Worm (Caenorhabditis elegans) whole organism, late embryonic: ENCODE data around the gene pals-31.

Experiments
- C38D4.7 ChIP-seq: fragments of 200-800 bp; sonication (Bioruptor generic); optimal IDR thresholded peaks from 2 replicates; lab custom pipeline; 2018; ENCODE audit warnings: mild to moderate bottlenecking, missing genetic modification characterization, moderate library complexity, missing compliant biosample characterization
- F13H6.1 ChIP-seq: sonication (generic microtip); optimal IDR thresholded peaks from 2 replicates; lab custom pipeline; 2016; ENCODE audit warnings: missing genetic modification characterization, missing compliant biosample characterization
- K09A11.1 ChIP-seq: sonication (generic microtip); optimal IDR thresholded peaks from 2 replicates; lab custom pipeline; 2017; ENCODE audit warnings: antibody characterized with exemption, mild to moderate bottlenecking, missing genetic modification characterization, missing compliant biosample characterization; ENCODE audit not compliant: insufficient read depth
- Y22D7AL.16 ChIP-seq: sonication (generic microtip); optimal IDR thresholded peaks from 2 replicates; lab custom pipeline; 2016; ENCODE audit warnings: missing genetic modification characterization, missing compliant biosample characterization
- ceh-14 ChIP-seq: sonication (generic microtip); optimal IDR thresholded peaks from 2 replicates; lab custom pipeline; 2016; ENCODE audit warnings: missing genotype, missing genetic modification characterization, missing compliant biosample characterization
- ceh-18 ChIP-seq: sonication (generic microtip); optimal IDR thresholded peaks from 2 replicates; lab custom pipeline; 2016; ENCODE audit warnings: missing genetic modification characterization, missing compliant biosample characterization
- ceh-19 ChIP-seq: fragments of 200-800 bp; sonication (Bioruptor generic); optimal IDR thresholded peaks from 2 replicates; lab custom pipeline; 2018; ENCODE audit warnings: mild to moderate bottlenecking, missing genetic modification characterization, missing compliant biosample characterization
- ceh-2 ChIP-seq: sonication (generic microtip); optimal IDR thresholded peaks from 2 replicates; lab custom pipeline; 2016; ENCODE audit warnings: missing genotype, missing genetic modification characterization, missing compliant biosample characterization
- ceh-24 ChIP-seq: sonication (generic microtip); optimal IDR thresholded peaks from 2 replicates; lab custom pipeline; 2016; ENCODE audit warnings: mild to moderate bottlenecking, missing genetic modification characterization, missing compliant biosample characterization
- ceh-30 ChIP-seq: fragments of 150-350 bp; optimal IDR thresholded peaks from 2 replicates; lab custom pipeline; 2014; ENCODE audit warnings: missing biosample characterization, missing genetic modification characterization
- ceh-48 ChIP-seq: sonication (generic microtip); optimal IDR thresholded peaks from 2 replicates; lab custom pipeline; 2016; ENCODE audit warnings: missing genetic modification characterization, inconsistent platforms, missing compliant biosample characterization
- ceh-6 ChIP-seq: fragments of 200-800 bp; sonication (Bioruptor generic); optimal IDR thresholded peaks from 2 replicates; lab custom pipeline; 2018; ENCODE audit warnings: mild to moderate bottlenecking, missing genetic modification characterization, missing compliant biosample characterization
- che-1 ChIP-seq: sonication (generic microtip); optimal IDR thresholded peaks from 2 replicates; lab custom pipeline; 2016; ENCODE audit warnings: mild to moderate bottlenecking, missing genetic modification characterization, missing compliant biosample characterization
- dve-1 ChIP-seq: sonication (generic microtip); optimal IDR thresholded peaks from 2 replicates; lab custom pipeline; 2017; ENCODE audit warnings: antibody characterized with exemption, mild to moderate bottlenecking, missing genetic modification characterization, missing compliant biosample characterization
- elt-2 ChIP-seq: sonication (generic microtip); optimal IDR thresholded peaks from 2 replicates; lab custom pipeline; 2016; ENCODE audit warnings: missing genetic modification reagents, missing genetic modification characterization, missing compliant biosample characterization
- elt-4 ChIP-seq: sonication (generic microtip); optimal IDR thresholded peaks from 2 replicates; lab custom pipeline; 2016; ENCODE audit warnings: missing genetic modification characterization, missing compliant biosample characterization
- ets-4 ChIP-seq: sonication (generic microtip); optimal IDR thresholded peaks from 2 replicates; lab custom pipeline; 2016; ENCODE audit warnings: missing genetic modification characterization, missing compliant biosample characterization
- eyg-1 ChIP-seq: sonication (generic microtip); optimal IDR thresholded peaks from 2 replicates; lab custom pipeline; 2016; ENCODE audit warnings: missing genotype, missing genetic modification characterization, missing compliant biosample characterization
- gmeb-2 ChIP-seq: sonication (generic microtip); optimal IDR thresholded peaks from 2 replicates; lab custom pipeline; 2016; ENCODE audit warnings: missing genetic modification characterization, inconsistent platforms, missing compliant biosample characterization
- hlh-30 ChIP-seq: sonication (generic microtip); optimal IDR thresholded peaks from 2 replicates; lab custom pipeline; 2017; ENCODE audit warnings: antibody characterized with exemption, missing genetic modification characterization, missing compliant biosample characterization; ENCODE audit not compliant: insufficient read depth
- hlh-8 ChIP-seq: sonication (generic microtip); optimal IDR thresholded peaks from 2 replicates; lab custom pipeline; 2016; ENCODE audit warnings: missing genotype, missing genetic modification characterization, missing compliant biosample characterization
- madf-2 ChIP-seq: sonication (generic microtip); optimal IDR thresholded peaks from 2 replicates; lab custom pipeline; 2017; ENCODE audit warnings: missing genetic modification characterization, missing compliant biosample characterization
- mec-3 ChIP-seq: sonication (generic microtip); optimal IDR thresholded peaks from 2 replicates; lab custom pipeline; 2016; ENCODE audit warnings: borderline replicate concordance, missing genetic modification characterization, missing compliant biosample characterization
- nhr-232 ChIP-seq: sonication (generic microtip); optimal IDR thresholded peaks from 2 replicates; lab custom pipeline; 2016; ENCODE audit warnings: missing genetic modification characterization, missing compliant biosample characterization
- npax-4 ChIP-seq: sonication (generic microtip); optimal IDR thresholded peaks from 2 replicates; lab custom pipeline; 2016; ENCODE audit warnings: missing genetic modification characterization, missing compliant biosample characterization
- odd-2 ChIP-seq: sonication (generic microtip); optimal IDR thresholded peaks from 2 replicates; lab custom pipeline; 2017; ENCODE audit warnings: antibody characterized with exemption, mild to moderate bottlenecking, missing genetic modification characterization, missing compliant biosample characterization
- pag-3 ChIP-seq: sonication (generic microtip); optimal IDR thresholded peaks from 2 replicates; lab custom pipeline; 2016; ENCODE audit warnings: missing compliant biosample characterization, missing genetic modification characterization, borderline replicate concordance
- pat-9 ChIP-seq: fragments of 200-800 bp; sonication (Bioruptor generic); optimal IDR thresholded peaks from 2 replicates; lab custom pipeline; 2018; ENCODE audit warnings: mild to moderate bottlenecking, missing genetic modification characterization, moderate library complexity, missing compliant biosample characterization
- pqm-1 ChIP-seq: sonication (generic microtip); optimal IDR thresholded peaks from 2 replicates; lab custom pipeline; 2016; ENCODE audit warnings: missing genetic modification characterization, missing compliant biosample characterization
- ref-2 ChIP-seq: sonication (generic microtip); optimal IDR thresholded peaks from 2 replicates; lab custom pipeline; 2016; ENCODE audit warnings: missing genetic modification characterization, missing compliant biosample characterization
- rnt-1 ChIP-seq: sonication (generic microtip); optimal IDR thresholded peaks from 2 replicates; lab custom pipeline; 2016; ENCODE audit warnings: missing genetic modification characterization, missing compliant biosample characterization
- sox-2 ChIP-seq: fragments of 200-800 bp; sonication (Bioruptor generic); IDR thresholded peaks from 2 replicates; pipeline ENCODE4 v1.3.6; 2022; ENCODE audit warnings: missing genetic modification reagents, missing genetic modification characterization, missing compliant biosample characterization
- ttx-3 ChIP-seq: sonication (generic microtip); optimal IDR thresholded peaks from 2 replicates; lab custom pipeline; 2016; ENCODE audit warnings: missing genetic modification reagents, missing genetic modification characterization, missing compliant biosample characterization
- unc-3 ChIP-seq, 2 experiments: fragments of 200-800 bp in 1 of 2; sonication (Bioruptor generic) in 1 of 2; sonication (generic microtip) in 1 of 2; conservative IDR thresholded peaks in 1 of 2; optimal IDR thresholded peaks in 1 of 2; 2 replicates each; pipeline versions ENCODE4 v1.3.6 to Lab custom; 2016 to 2022; ENCODE audit warnings: missing compliant biosample characterization in 2 of 2, missing genetic modification characterization in 2 of 2, missing genetic modification reagents in 1 of 2
- unc-42 ChIP-seq: sonication (generic microtip); optimal IDR thresholded peaks from 2 replicates; lab custom pipeline; 2016; ENCODE audit warnings: missing genotype, missing genetic modification characterization, missing compliant biosample characterization
- zip-5 ChIP-seq: sonication (generic microtip); optimal IDR thresholded peaks from 2 replicates; lab custom pipeline; 2016; ENCODE audit warnings: missing genetic modification characterization, missing compliant biosample characterization
- ztf-16 ChIP-seq: sonication (generic microtip); optimal IDR thresholded peaks from 2 replicates; lab custom pipeline; 2017; ENCODE audit warnings: missing genetic modification characterization, missing compliant biosample characterization

Gene pals-31

DNA sequence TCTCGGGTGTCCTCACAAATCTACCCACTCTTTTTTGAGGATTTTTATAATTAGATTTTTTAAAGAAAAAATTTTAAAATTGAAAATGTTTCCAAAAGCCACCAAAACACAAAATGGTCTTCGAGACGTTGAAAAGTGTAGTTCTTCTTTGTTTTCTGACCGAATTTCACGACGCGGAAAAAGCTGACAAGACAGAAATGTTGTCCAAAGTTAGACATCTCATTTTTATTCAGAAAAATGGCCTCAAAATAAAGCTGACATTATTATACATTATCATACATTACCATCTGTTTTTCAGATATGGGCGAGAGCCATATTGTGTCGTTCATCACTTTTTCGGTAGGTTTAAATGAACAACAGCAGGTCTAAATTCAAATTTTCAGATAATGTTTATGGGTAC, 43.3 kb downstream of the pals-31 start, which contains the start of gene srx-22:
srx-22 (plus strand) TSS at position 301 of the 400 bp plus-strand sequence.
- no peak for TF ChIP-seq unc-3 (GFP tag; conservative IDR thresholded peaks at IDR 0.05; lab: Robert Waterston, UW)
- TF ChIP-seq unc-3 (tag; optimal IDR thresholded peaks at IDR 0.05; lab: Kevin White, UChicago), result no peak
- no peak for TF ChIP-seq ref-2
- no peak for TF ChIP-seq eyg-1 (tag; lab: Kevin White, UChicago)
- no peak for TF ChIP-seq odd-2 (tag; lab: Kevin White, UChicago)
- no peak for TF ChIP-seq sox-2 (GFP tag; lab: Robert Waterston, UW)
- no peak for TF ChIP-seq C38D4.7 (GFP tag; lab: Kevin White, UChicago)
- TF ChIP-seq rnt-1 (tag; lab: Kevin White, UChicago), result no peak
- TF ChIP-seq che-1 (tag; lab: Kevin White, UChicago), result no peak
- TF ChIP-seq zip-5 (tag; lab: Kevin White, UChicago), result no peak
- no peak for TF ChIP-seq ceh-6 (GFP tag; lab: Kevin White, UChicago)
- no peak for TF ChIP-seq pag-3 (tag; lab: Kevin White, UChicago)
- TF ChIP-seq unc-42 (tag; lab: Kevin White, UChicago), result no peak
- no peak for TF ChIP-seq ceh-2 (tag; lab: Kevin White, UChicago)
- no peak for TF ChIP-seq ztf-16 (tag; lab: Kevin White, UChicago)
- no peak for TF ChIP-seq mec-3 (tag; lab: Kevin White, UChicago)
- TF ChIP-seq hlh-30 (tag; lab: Kevin White, UChicago), result no peak
- TF ChIP-seq, all 69 proteins: peak for 0

- TF ChIP-seq ceh-48 (tag; lab: Kevin White, UChicago) (no peak), elt-2 (tag; lab: Kevin White, UChicago) (no peak), ceh-19 (GFP tag; lab: Kevin White, UChicago) (no peak), gmeb-2 (tag; lab: Kevin White, UChicago) (no peak), Y22D7AL.16 (tag; lab: Kevin White, UChicago) (no peak), elt-4 (tag; lab: Kevin White, UChicago) (no peak), unc-42 (tag; lab: Kevin White, UChicago) (no peak), zip-5 (tag; lab: Kevin White, UChicago) (no peak), ceh-24 (tag; lab: Kevin White, UChicago) (no peak), ceh-2 (tag; lab: Kevin White, UChicago) (no peak), ceh-30 (no peak), pqm-1 (tag; lab: Kevin White, UChicago) (no peak)
Observed at ce11 chrV:682031-682430, 45.6 kb downstream of the pals-31 start, which contains the start of gene srx-23. srx-23 (plus strand) TSS chrV:682331.

- TF ChIP-seq ceh-14 (no peak), ceh-18 (tag; lab: Kevin White, UChicago) (no peak), sox-2 (GFP tag; lab: Robert Waterston, UW) (no peak), pat-9 (tag; lab: Kevin White, UChicago) (no peak), nhr-232 (tag; lab: Kevin White, UChicago) (no peak), elt-4 (tag; lab: Kevin White, UChicago) (no peak), odd-2 (tag; lab: Kevin White, UChicago) (no peak), Y22D7AL.16 (tag; lab: Kevin White, UChicago) (no peak), K09A11.1 (no peak), ceh-30 (no peak), F13H6.1 (tag; lab: Kevin White, UChicago) (no peak), dve-1 (tag; lab: Kevin White, UChicago) (no peak), madf-2 (tag; lab: Kevin White, UChicago) (no peak), ttx-3 (tag; lab: Kevin White, UChicago) (no peak), unc-42 (tag; lab: Kevin White, UChicago) (no peak), npax-4 (tag; lab: Kevin White, UChicago) (no peak), mec-3 (tag; lab: Kevin White, UChicago) (no peak), ets-4 (tag; lab: Kevin White, UChicago) (no peak), hlh-8 (tag; lab: Kevin White, UChicago) (no peak)
Observed at ce11 chrV:683858-684257, 47.5 kb downstream of the pals-31 start, which contains the start of gene F31F4.1. F31F4.1 (plus strand) TSS chrV:684060.
